Fruit fly (Drosophila melanogaster): ENCODE data around the gene car.

DNA sequence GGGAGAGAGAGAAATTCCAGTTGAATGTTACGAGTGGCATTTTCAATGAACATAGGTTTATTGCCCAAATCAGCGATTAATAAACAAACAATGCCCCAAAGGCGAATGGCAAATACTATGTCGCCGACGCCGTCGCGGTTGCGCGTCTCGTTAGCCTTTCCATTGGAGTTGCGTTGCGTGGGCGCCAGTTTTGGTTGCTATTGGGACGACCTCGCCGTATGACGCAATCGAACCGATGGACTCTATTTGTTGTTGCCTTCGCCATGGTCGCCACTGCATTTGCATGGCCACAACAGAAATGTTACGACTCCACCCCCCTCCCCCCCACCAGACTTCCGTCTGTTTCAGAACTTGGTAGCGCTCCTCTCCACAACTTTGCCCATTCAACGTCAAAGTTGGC, 40.7 kb downstream of the car start:
- TF ChIP-seq foxo (GFP tag; optimal IDR thresholded peaks at IDR 0.05), result no peak
- no peak for TF ChIP-seq fru (GFP tag; optimal IDR thresholded peaks at IDR 0.05)
- no peak for TF ChIP-seq Sp1 (GFP tag; optimal IDR thresholded peaks at IDR 0.05)
- no peak for TF ChIP-seq Hr78 (GFP tag; optimal IDR thresholded peaks at IDR 0.05)
- TF ChIP-seq Rel (GFP tag; optimal IDR thresholded peaks at IDR 0.05), result no peak
- TF ChIP-seq Rel (tag; optimal IDR thresholded peaks at IDR 0.05), result no peak
- no peak for TF ChIP-seq brk (GFP tag; optimal IDR thresholded peaks at IDR 0.05)
- no peak for TF ChIP-seq br (GFP tag; optimal IDR thresholded peaks at IDR 0.05)
- no peak for TF ChIP-seq psq (GFP tag; optimal IDR thresholded peaks at IDR 0.05)
- TF ChIP-seq GATAd (GFP tag; optimal IDR thresholded peaks at IDR 0.05), result no peak
- no peak for TF ChIP-seq pan (optimal IDR thresholded peaks at IDR 0.05)

Data from whole organism, wandering third instar larva.